Worm (Caenorhabditis elegans): ENCODE measurements around the gene ZK686.1.

The ZK686.1 gene

ce11 chrIII:7729062-7729461, 43.9 kb upstream of the ZK686.1 start:
- TF ChIP-seq peb-1 (tag; optimal IDR thresholded peaks at IDR 0.05) (no peak), elt-3 (tag; optimal IDR thresholded peaks at IDR 0.05) (no peak), mdl-1 (tag; optimal IDR thresholded peaks at IDR 0.05) (no peak), R02D3.7 (tag; optimal IDR thresholded peaks at IDR 0.05) (no peak), lin-39 (tag; optimal IDR thresholded peaks at IDR 0.05) (no peak), snpc-4 (tag; optimal IDR thresholded peaks at IDR 0.05) (no peak), aly-2 (tag; optimal IDR thresholded peaks at IDR 0.05) (no peak), alr-1 (tag; optimal IDR thresholded peaks at IDR 0.05) (no peak)

ce11 chrIII:7729534-7730061, 43.3 kb upstream of the ZK686.1 start, which contains the start of gene ZK112.4:
TSS of gene ZK112.4 (minus strand) at chrIII:7730011.
- TF ChIP-seq fos-1 (tag; optimal IDR thresholded peaks at IDR 0.05) = peak; percentile 59
- no peak for TF ChIP-seq ztf-1 (GFP tag; conservative IDR thresholded peaks at IDR 0.05)
- TF ChIP-seq unc-39 (tag; optimal IDR thresholded peaks at IDR 0.05) = no peak
- TF ChIP-seq alr-1 (tag; optimal IDR thresholded peaks at IDR 0.05) = no peak
- TF ChIP-seq nhr-237 (tag; optimal IDR thresholded peaks at IDR 0.05) = no peak
- peak; percentile 43 to 46 for TF ChIP-seq mdl-1 (tag; optimal IDR thresholded peaks at IDR 0.05)
- peak; percentile 67 for TF ChIP-seq unc-55 (GFP tag; optimal IDR thresholded peaks at IDR 0.05)
- TF ChIP-seq ama-1 (optimal IDR thresholded peaks at IDR 0.05) = peak; percentile 68
- TF ChIP-seq mbf-1 (tag; optimal IDR thresholded peaks at IDR 0.05) = no peak
- no peak for TF ChIP-seq nhr-12 (tag; optimal IDR thresholded peaks at IDR 0.05)
- peak; percentile 67 for TF ChIP-seq lin-13 (GFP tag; optimal IDR thresholded peaks at IDR 0.05)
- TF ChIP-seq lsy-2 (tag; optimal IDR thresholded peaks at IDR 0.05) = peak; percentile 49 to 77
- peak; percentile 8 for TF ChIP-seq sma-9 (GFP tag; optimal IDR thresholded peaks at IDR 0.05)
- TF ChIP-seq sma-9 (tag; optimal IDR thresholded peaks at IDR 0.05) = no peak
- peak; percentile 86 for TF ChIP-seq nhr-129 (tag; optimal IDR thresholded peaks at IDR 0.05)
- peak; percentile 0 for TF ChIP-seq gmeb-1 (tag; optimal IDR thresholded peaks at IDR 0.05)
- TF ChIP-seq skn-1 (tag; optimal IDR thresholded peaks at IDR 0.05) = peak; percentile 21
- peak; percentile 13 for TF ChIP-seq lin-11 (tag; optimal IDR thresholded peaks at IDR 0.05)
- TF ChIP-seq sma-3 (GFP tag; optimal IDR thresholded peaks at IDR 0.05) = peak; percentile 42
- TF ChIP-seq Y55F3AM.14 (GFP tag; optimal IDR thresholded peaks at IDR 0.05) = peak; percentile 17
- TF ChIP-seq egl-27 (tag; optimal IDR thresholded peaks at IDR 0.05) = peak; percentile 75
- peak; percentile 41 for TF ChIP-seq nhr-6 (tag; optimal IDR thresholded peaks at IDR 0.05)
- no peak for TF ChIP-seq dmd-4 (tag; optimal IDR thresholded peaks at IDR 0.05)
- peak; percentile 42 for TF ChIP-seq zag-1 (tag; optimal IDR thresholded peaks at IDR 0.05)
- TF ChIP-seq ceh-82 (tag; optimal IDR thresholded peaks at IDR 0.05) = no peak
- TF ChIP-seq ZK546.5 (tag; optimal IDR thresholded peaks at IDR 0.05) = peak; percentile 11
- TF ChIP-seq ztf-4 (tag; optimal IDR thresholded peaks at IDR 0.05) = peak; percentile 82
- TF ChIP-seq snpc-4 (tag; optimal IDR thresholded peaks at IDR 0.05) = peak; percentile 19
- peak; percentile 73 for TF ChIP-seq C34F6.9 (tag; optimal IDR thresholded peaks at IDR 0.05)
- TF ChIP-seq crh-2 (tag; optimal IDR thresholded peaks at IDR 0.05) = peak; percentile 70
- peak; percentile 95 for TF ChIP-seq F13H6.1 (tag; optimal IDR thresholded peaks at IDR 0.05)
- peak; percentile 30 for TF ChIP-seq nhr-25 (tag; optimal IDR thresholded peaks at IDR 0.05)
- no peak for TF ChIP-seq nhr-21 (tag; optimal IDR thresholded peaks at IDR 0.05)
- peak; percentile 72 for TF ChIP-seq sem-4 (tag; optimal IDR thresholded peaks at IDR 0.05)
- no peak for TF ChIP-seq peb-1 (tag; optimal IDR thresholded peaks at IDR 0.05)
- no peak for TF ChIP-seq unc-62 (GFP tag; optimal IDR thresholded peaks at IDR 0.05)
- no peak for TF ChIP-seq aly-2 (tag; optimal IDR thresholded peaks at IDR 0.05)
- TF ChIP-seq ztf-11 (tag; optimal IDR thresholded peaks at IDR 0.05) = no peak
- TF ChIP-seq nhr-11 (tag; optimal IDR thresholded peaks at IDR 0.05) = peak; percentile 41

- TF ChIP-seq skn-1 (tag; optimal IDR thresholded peaks at IDR 0.05) (no peak), sma-9 (GFP tag; optimal IDR thresholded peaks at IDR 0.05) (peak; percentile 29), sma-9 (tag; optimal IDR thresholded peaks at IDR 0.05) (no peak), fos-1 (tag; optimal IDR thresholded peaks at IDR 0.05) (peak; percentile 85)
These were observed 42.6 kb upstream of the ZK686.1 start for ce11 chrIII:7730331-7730730.

Data from whole organism, L2 larva.